Fruit fly (Drosophila melanogaster) whole organism, embryonic: ENCODE measurements around the gene CG32483.

Experiments
- Abd-B ChIP-seq: fragments of 200-800 bp; sonication (Bioruptor generic); optimal IDR thresholded peaks from 2 replicates; lab custom pipeline; 2018; ENCODE audit warnings: missing biosample characterization, mild to moderate bottlenecking, missing genetic modification characterization, moderate library complexity
- Aef1 ChIP-seq: fragments of 200-800 bp; sonication (Bioruptor generic); IDR thresholded peaks from 3 replicates; pipeline ENCODE4 v1.3.6; 2022; ENCODE audit warnings: missing biosample characterization, missing genetic modification characterization
- CG11398 ChIP-seq: fragments of 200-800 bp; sonication (Bioruptor generic); optimal IDR thresholded peaks from 2 replicates; lab custom pipeline; 2016; ENCODE audit warnings: missing biosample characterization, missing genetic modification characterization
- CG11560 ChIP-seq: fragments of 200-800 bp; sonication (Bioruptor generic); IDR thresholded peaks from 3 replicates; pipeline ENCODE4 v1.3.6; 2022; ENCODE audit warnings: missing biosample characterization, missing genetic modification characterization
- CG1233 ChIP-seq: fragments of 200-800 bp; sonication (Bioruptor generic); optimal IDR thresholded peaks from 4 replicates; lab custom pipeline; 2018; ENCODE audit warnings: missing biosample characterization, mild to moderate bottlenecking, missing genetic modification characterization
- CG12391 ChIP-seq: fragments of 200-800 bp; sonication (Bioruptor generic); optimal IDR thresholded peaks from 3 replicates; lab custom pipeline; 2018; ENCODE audit warnings: missing biosample characterization, mild to moderate bottlenecking, missing genetic modification characterization, moderate library complexity
- CG13287 ChIP-seq: fragments of 200-800 bp; sonication (Bioruptor generic); IDR thresholded peaks from 2 replicates; pipeline ENCODE4 v1.3.6; 2022; ENCODE audit warnings: missing biosample characterization, missing genetic modification characterization; ENCODE audit not compliant: partially characterized antibody
- CG13296 ChIP-seq: fragments of 200-800 bp; sonication (Bioruptor generic); optimal IDR thresholded peaks from 3 replicates; lab custom pipeline; 2018; ENCODE audit warnings: missing biosample characterization, mild to moderate bottlenecking, missing genetic modification characterization
- CG15696 ChIP-seq: fragments of 200-800 bp; sonication (Bioruptor generic); optimal IDR thresholded peaks from 2 replicates; lab custom pipeline; 2019; ENCODE audit warnings: missing biosample characterization, mild to moderate bottlenecking, missing genetic modification characterization, moderate library complexity
- CG1602 ChIP-seq: fragments of 200-800 bp; sonication (Bioruptor generic); optimal IDR thresholded peaks from 3 replicates; lab custom pipeline; 2016; ENCODE audit warnings: missing biosample characterization, missing genetic modification characterization
- CG2678 ChIP-seq: fragments of 200-800 bp; sonication (Bioruptor generic); optimal IDR thresholded peaks from 3 replicates; lab custom pipeline; 2019; ENCODE audit warnings: missing biosample characterization, mild to moderate bottlenecking, missing genetic modification characterization, moderate library complexity
- CG32532 ChIP-seq: fragments of 200-800 bp; sonication (Bioruptor generic); IDR thresholded peaks from 2 replicates; pipeline ENCODE4 v1.3.6; 2022; ENCODE audit warnings: missing biosample characterization, missing genetic modification characterization
- CG33213 ChIP-seq: fragments of 200-800 bp; sonication (Bioruptor generic); optimal IDR thresholded peaks from 3 replicates; lab custom pipeline; 2016; ENCODE audit warnings: missing biosample characterization, missing genetic modification characterization
- CG34422 ChIP-seq: fragments of 200-800 bp; sonication (Bioruptor generic); IDR thresholded peaks from 3 replicates; pipeline ENCODE4 v1.3.6; 2022; ENCODE audit warnings: missing biosample characterization, missing genetic modification characterization
- CG3847 ChIP-seq: fragments of 200-800 bp; sonication (Bioruptor generic); IDR thresholded peaks from 2 replicates; pipeline ENCODE4 v1.3.6; 2022; ENCODE audit warnings: missing biosample characterization, missing genetic modification characterization
- CG5245 ChIP-seq: fragments of 200-800 bp; sonication (Bioruptor generic); optimal IDR thresholded peaks from 3 replicates; lab custom pipeline; 2016; ENCODE audit warnings: missing biosample characterization, missing genetic modification characterization
- CG6654 ChIP-seq: fragments of 200-800 bp; sonication (Bioruptor generic); optimal IDR thresholded peaks from 2 replicates; lab custom pipeline; 2017; ENCODE audit warnings: missing biosample characterization, mild to moderate bottlenecking, missing genetic modification characterization
- CG6791 ChIP-seq: fragments of 200-800 bp; sonication (Bioruptor generic); IDR thresholded peaks from 3 replicates; pipeline ENCODE4 v1.3.6; 2022; ENCODE audit warnings: missing biosample characterization, missing genetic modification characterization; ENCODE audit not compliant: partially characterized antibody
- CG6854 ChIP-seq: fragments of 200-800 bp; sonication (Bioruptor generic); optimal IDR thresholded peaks from 3 replicates; lab custom pipeline; 2017; ENCODE audit warnings: missing biosample characterization, mild to moderate bottlenecking, missing genetic modification characterization
- CG9609 ChIP-seq: fragments of 200-800 bp; sonication (Bioruptor generic); optimal IDR thresholded peaks from 3 replicates; lab custom pipeline; 2016; ENCODE audit warnings: missing biosample characterization, missing genetic modification characterization
- CHES-1-like ChIP-seq: fragments of 200-800 bp; sonication (Bioruptor generic); optimal IDR thresholded peaks from 2 replicates; lab custom pipeline; 2016; ENCODE audit warnings: missing biosample characterization, missing genetic modification characterization
- CTCF ChIP-seq: fragments of 200-800 bp; sonication (Bioruptor generic); optimal IDR thresholded peaks from 2 replicates; lab custom pipeline; 2017; ENCODE audit warnings: missing biosample characterization, mild to moderate bottlenecking, missing genetic modification characterization, moderate library complexity
- D ChIP-seq, 2 experiments: fragments of 200-800 bp in 1 of 2; fragments of >200 bp in 1 of 2; sonication (Bioruptor generic) in 1 of 2; optimal IDR thresholded peaks; 2 replicates in 1 of 2; 3 replicates in 1 of 2; lab custom pipeline; 2017; ENCODE audit warnings: mild to moderate bottlenecking in 1 of 2, missing biosample characterization in 1 of 2, missing genetic modification characterization in 1 of 2, missing genetic modification reagents in 1 of 2
- Dref ChIP-seq: fragments of 200-800 bp; sonication (Bioruptor generic); IDR thresholded peaks from 2 replicates; pipeline ENCODE4 v1.3.6; 2022; ENCODE audit warnings: missing biosample characterization, missing genetic modification characterization
- Ets97D ChIP-seq: fragments of 200-800 bp; sonication (Bioruptor generic); optimal IDR thresholded peaks from 3 replicates; lab custom pipeline; 2016; ENCODE audit warnings: missing biosample characterization, missing genetic modification characterization
- Hand ChIP-seq: fragments of 200-800 bp; sonication (Bioruptor generic); optimal IDR thresholded peaks from 2 replicates; lab custom pipeline; 2017; ENCODE audit warnings: mild to moderate bottlenecking, missing biosample characterization, missing genetic modification reagents, missing genetic modification characterization
- NFAT ChIP-seq: fragments of 200-800 bp; sonication (Bioruptor generic); IDR thresholded peaks from 2 replicates; pipeline ENCODE4 v1.3.6; 2022; ENCODE audit warnings: missing biosample characterization, missing genetic modification characterization
- Nf-YB ChIP-seq: fragments of 200-800 bp; sonication (Bioruptor generic); optimal IDR thresholded peaks from 3 replicates; lab custom pipeline; 2019; ENCODE audit warnings: missing biosample characterization, mild to moderate bottlenecking, missing genetic modification characterization, moderate library complexity
- Nf-YC ChIP-seq: fragments of 200-800 bp; optimal IDR thresholded peaks from 3 replicates; lab custom pipeline; 2019; ENCODE audit warnings: missing biosample characterization, mild to moderate bottlenecking, missing genetic modification characterization, moderate library complexity
- Poxn ChIP-seq: fragments of 200-800 bp; sonication (Bioruptor generic); IDR thresholded peaks from 2 replicates; pipeline ENCODE4 v1.3.6; 2022; ENCODE audit warnings: missing biosample characterization, missing genetic modification characterization
- Taf1 ChIP-seq: fragments of 200-800 bp; sonication (Bioruptor generic); IDR thresholded peaks from 2 replicates; pipeline ENCODE4 v1.3.6; 2022; ENCODE audit warnings: missing biosample characterization, missing genetic modification characterization
- ase ChIP-seq: fragments of 200-800 bp; sonication (Bioruptor generic); IDR thresholded peaks from 3 replicates; pipeline ENCODE4 v1.3.6; 2022; ENCODE audit warnings: missing biosample characterization, missing genetic modification characterization
- az2 ChIP-seq: fragments of 200-800 bp; sonication (Bioruptor generic); optimal IDR thresholded peaks from 3 replicates; lab custom pipeline; 2016; ENCODE audit warnings: missing biosample characterization, missing genetic modification characterization
- bigmax ChIP-seq: fragments of 200-800 bp; sonication (Bioruptor generic); optimal IDR thresholded peaks from 2 replicates; lab custom pipeline; 2018; ENCODE audit warnings: missing biosample characterization, mild to moderate bottlenecking, missing genetic modification characterization
- chif ChIP-seq, 2 experiments: fragments of 200-800 bp; sonication (Bioruptor generic); optimal IDR thresholded peaks; 3 replicates each; lab custom pipeline; 2016; ENCODE audit warnings: missing biosample characterization in 2 of 2, missing genetic modification characterization in 2 of 2
- danr ChIP-seq: fragments of 200-800 bp; sonication (Bioruptor generic); IDR thresholded peaks from 2 replicates; pipeline ENCODE4 v1.3.6; 2022; ENCODE audit warnings: missing biosample characterization, missing genetic modification characterization
- dpn ChIP-seq, 2 experiments: fragments of 200-800 bp; sonication (Bioruptor generic); optimal IDR thresholded peaks; 3 replicates each; lab custom pipeline; 2016; ENCODE audit warnings: missing biosample characterization in 2 of 2, missing genetic modification characterization in 2 of 2
- hbn ChIP-seq: fragments of 200-800 bp; sonication (Bioruptor generic); IDR thresholded peaks from 2 replicates; pipeline ENCODE4 v1.3.6; 2022; ENCODE audit warnings: missing biosample characterization, missing genetic modification characterization; ENCODE audit not compliant: partially characterized antibody
- ken ChIP-seq: fragments of 200-800 bp; sonication (Bioruptor generic); IDR thresholded peaks from 3 replicates; pipeline ENCODE4 v1.3.6; 2022; ENCODE audit warnings: missing biosample characterization, missing genetic modification characterization
- luna ChIP-seq: fragments of 200-800 bp; sonication (Bioruptor generic); optimal IDR thresholded peaks from 2 replicates; lab custom pipeline; 2016; ENCODE audit warnings: missing biosample characterization, missing genetic modification characterization
- nmo ChIP-seq: fragments of 200-800 bp; sonication (Bioruptor generic); optimal IDR thresholded peaks from 2 replicates; lab custom pipeline; 2018; ENCODE audit warnings: missing biosample characterization, mild to moderate bottlenecking, missing genetic modification characterization, moderate library complexity
- nom ChIP-seq: fragments of 200-800 bp; sonication (Bioruptor generic); optimal IDR thresholded peaks from 2 replicates; lab custom pipeline; 2017; ENCODE audit warnings: missing biosample characterization, missing genetic modification characterization, mild to moderate bottlenecking, moderate library complexity, missing genetic modification reagents
- odd ChIP-seq: fragments of 200-800 bp; sonication (Bioruptor generic); optimal IDR thresholded peaks from 2 replicates; lab custom pipeline; 2017; ENCODE audit warnings: missing biosample characterization, mild to moderate bottlenecking, missing genetic modification characterization
- onecut ChIP-seq: fragments of 200-800 bp; sonication (Bioruptor generic); IDR thresholded peaks from 2 replicates; pipeline ENCODE4 v1.3.6; 2022; ENCODE audit warnings: missing biosample characterization, missing genetic modification characterization
- org-1 ChIP-seq: fragments of 200-800 bp; sonication (Bioruptor generic); optimal IDR thresholded peaks from 2 replicates; lab custom pipeline; 2017; ENCODE audit warnings: missing biosample characterization, missing genetic modification characterization
- sna ChIP-seq: fragments of 200-800 bp; sonication (Bioruptor generic); IDR thresholded peaks from 2 replicates; pipeline ENCODE4 v1.3.6; 2022; ENCODE audit warnings: missing biosample characterization, missing genetic modification characterization; ENCODE audit not compliant: partially characterized antibody
- stwl ChIP-seq: fragments of 200-800 bp; sonication (Bioruptor generic); optimal IDR thresholded peaks from 3 replicates; lab custom pipeline; 2018; ENCODE audit warnings: missing biosample characterization, mild to moderate bottlenecking, missing genetic modification characterization, moderate library complexity
- sug ChIP-seq: fragments of 200-800 bp; optimal IDR thresholded peaks from 2 replicates; lab custom pipeline; 2019; ENCODE audit warnings: missing biosample characterization, mild to moderate bottlenecking, missing genetic modification characterization, moderate library complexity

CG32483 gene

DNA sequence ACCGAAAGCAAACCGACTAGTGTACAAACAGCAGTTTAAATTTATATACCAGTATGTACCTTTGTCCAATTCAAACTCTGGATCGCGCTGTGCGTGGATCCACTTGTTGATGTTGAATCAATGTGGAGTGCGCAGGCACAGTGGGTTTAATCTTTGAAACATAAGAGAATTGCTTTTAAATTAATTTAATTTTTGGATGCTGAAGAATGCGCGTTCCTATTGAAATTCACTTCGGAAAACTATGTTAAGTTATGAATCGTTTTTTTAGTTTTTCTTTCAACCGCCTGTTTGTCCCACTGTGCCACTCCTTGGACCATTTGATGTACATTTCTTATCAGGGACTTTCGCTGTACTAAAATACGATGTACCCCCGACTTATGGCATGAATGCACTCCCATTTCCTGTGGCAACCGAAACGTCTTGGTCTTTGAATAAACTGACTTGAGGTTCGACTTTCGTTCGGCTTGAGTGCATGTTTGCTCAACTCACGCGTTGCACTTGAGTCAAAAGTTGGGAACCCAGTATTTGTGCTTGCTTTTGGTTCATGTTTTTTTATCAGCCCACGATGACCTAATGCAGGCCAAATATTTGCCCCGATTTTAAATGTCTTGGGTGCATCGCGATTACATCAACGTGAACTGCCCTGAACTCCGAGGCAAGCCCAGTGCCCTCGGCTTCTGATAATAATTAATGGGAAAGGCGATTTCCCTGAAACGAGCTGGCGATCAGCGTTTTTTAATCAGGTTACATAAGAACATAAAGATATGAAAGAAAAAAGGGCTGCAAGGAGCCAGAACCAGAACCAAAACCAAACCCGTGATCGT is 34.8 kb upstream of the CG32483 start (continued):
- TF ChIP-seq nmo (GFP tag; lab: Kevin White, UChicago) (peak; percentile 95), CG11560 (tag; lab: Robert Waterston, UW) (peak; percentile 43; the same call in 2 of the 3 replicates), CG32532 (peak; percentile 82), Dref (GFP tag; lab: Robert Waterston, UW) (no peak), ken (GFP tag; lab: Robert Waterston, UW) (peak; percentile 95), CG1233 (GFP tag; lab: Kevin White, UChicago) (peak; percentile 93), Hand (GFP tag; lab: Kevin White, UChicago) (peak; percentile 31), CG33213 (GFP tag; lab: Kevin White, UChicago) (peak; percentile 95), Nf-YC (tag; lab: Kevin White, UChicago) (peak; percentile 35), Poxn (GFP tag; lab: Robert Waterston, UW) (no peak), stwl (tag; lab: Kevin White, UChicago) (peak; percentile 79), CG13296 (GFP tag; lab: Kevin White, UChicago) (no peak), CG13287 (GFP tag; lab: Robert Waterston, UW) (no peak), nom (GFP tag; lab: Kevin White, UChicago) (peak; percentile 83), bigmax (GFP tag; lab: Kevin White, UChicago) (peak; percentile 41), Nf-YB (GFP tag; lab: Kevin White, UChicago) (peak; percentile 80), Taf1 (GFP tag; lab: Robert Waterston, UW) (no peak; the same call in 1 of the 2 replicates), chif (GFP tag; optimal IDR thresholded peaks at IDR 0.05; lab: Kevin White, UChicago) (peak; percentile 95 to 96), danr (GFP tag; lab: Robert Waterston, UW) (peak; percentile 87), dpn (GFP tag; optimal IDR thresholded peaks at IDR 0.05; lab: Kevin White, UChicago) (peak; percentile 89 to 96), odd (GFP tag; lab: Kevin White, UChicago) (peak; percentile 87), CG2678 (tag; lab: Kevin White, UChicago) (peak; percentile 90), sna (GFP tag; lab: Robert Waterston, UW) (no peak), Aef1 (GFP tag; lab: Robert Waterston, UW) (peak; percentile 79), Abd-B (peak; percentile 82), CHES-1-like (GFP tag; lab: Kevin White, UChicago) (peak; percentile 90), luna (peak; percentile 5), CG3847 (GFP tag; lab: Robert Waterston, UW) (peak; percentile 70), CG15696 (tag; lab: Kevin White, UChicago) (peak; percentile 98), Ets97D (GFP tag; lab: Kevin White, UChicago) (peak; percentile 79), CG6654 (GFP tag; lab: Kevin White, UChicago) (peak; percentile 68), CG1602 (GFP tag; lab: Kevin White, UChicago) (peak; percentile 95), CG11398 (GFP tag; lab: Kevin White, UChicago) (peak; percentile 92), hbn (GFP tag; lab: Robert Waterston, UW) (no peak), CTCF (GFP tag; lab: Kevin White, UChicago) (peak; percentile 59), CG12391 (tag; lab: Kevin White, UChicago) (peak; percentile 95), CG34422 (GFP tag; lab: Robert Waterston, UW) (peak; percentile 94), CG5245 (GFP tag; lab: Kevin White, UChicago) (peak; percentile 93), CG6854 (peak; percentile 65), CG6791 (GFP tag; lab: Robert Waterston, UW) (0 out of 3 replicates have a peak, but pooled peaks have one; percentile 50), org-1 (GFP tag; lab: Kevin White, UChicago) (peak; percentile 94), sug (tag; lab: Kevin White, UChicago) (no peak), ase (peak; percentile 92), onecut (GFP tag; lab: Robert Waterston, UW) (peak; percentile 92), CG9609 (GFP tag; lab: Kevin White, UChicago) (peak; percentile 87), D (optimal IDR thresholded peaks at IDR 0.05; lab: Kevin White, UChicago) (no peak), D (GFP tag; optimal IDR thresholded peaks at IDR 0.05; lab: Kevin White, UChicago) (peak; percentile 97), az2 (GFP tag; lab: Kevin White, UChicago) (peak; percentile 95), NFAT (GFP tag; lab: Robert Waterston, UW) (peak; percentile 35; the same call in 1 of the 2 replicates)
